Worm (Caenorhabditis elegans): Measurements from ENCODE around the gene T02G5.14.

DNA sequence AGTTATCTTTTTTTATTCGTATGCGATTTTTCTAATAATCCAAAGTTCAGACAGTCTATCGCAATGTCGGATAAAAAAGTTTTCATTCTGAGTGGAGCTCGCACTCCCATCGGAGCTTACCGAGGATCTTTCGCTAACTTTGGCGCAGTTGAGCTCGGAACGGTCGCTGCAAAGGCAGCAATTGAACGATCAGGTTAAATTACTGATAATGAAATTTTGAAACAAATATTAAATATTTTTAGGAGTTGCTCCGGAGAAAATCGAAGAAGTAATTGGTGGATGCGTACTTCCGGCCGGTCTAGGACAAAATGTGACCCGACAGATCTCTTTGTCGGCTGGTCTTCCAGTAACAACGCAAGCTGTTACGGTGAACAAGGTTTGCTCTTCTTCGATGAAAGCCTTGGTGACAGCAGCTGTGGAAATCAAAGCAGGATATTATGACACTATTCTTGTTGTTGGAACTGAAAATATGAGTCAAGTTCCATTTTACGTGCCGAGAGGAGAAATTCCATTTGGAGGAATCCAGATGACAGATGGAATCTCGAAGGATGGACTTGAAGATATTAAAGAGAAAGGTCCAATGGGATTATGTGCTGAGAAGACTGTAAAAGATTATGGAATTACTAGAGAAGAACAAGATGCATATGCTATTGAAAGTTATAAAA, 8.4 kb upstream of the T02G5.14 start, which contains the start of gene T02G5.7:
- TF ChIP-seq egrh-3 (GFP tag; IDR thresholded peaks at IDR 0.05) (no peak), F57A8.1 (GFP tag; optimal IDR thresholded peaks at IDR 0.05) (no peak)
